Worm (Caenorhabditis elegans) whole organism, L1 larva: ENCODE results near the gene T24A6.16.
A peak's percentile ranks its signal among the peaks of the same experiment; 100 is the strongest.
"Not testable (repeated sequence)": the region's sequence is repeated elsewhere in the genome, so short reads cannot be mapped to it uniquely, and the experiment has no call there.

Experiments
- C16A3.4 ChIP-seq: fragments of 150-350 bp; optimal IDR thresholded peaks from 2 replicates; lab custom pipeline; 2014; ENCODE audit warnings: missing biosample characterization, missing genetic modification characterization
- aly-2 ChIP-seq: fragments of 150-350 bp; optimal IDR thresholded peaks from 2 replicates; lab custom pipeline; 2014; ENCODE audit warnings: missing biosample characterization, missing genetic modification characterization
- ama-1 ChIP-seq: fragments of 150-350 bp; optimal IDR thresholded peaks from 2 replicates; lab custom pipeline; 2014
- blmp-1 ChIP-seq: fragments of 150-350 bp; optimal IDR thresholded peaks from 2 replicates; lab custom pipeline; 2014; ENCODE audit warnings: missing biosample characterization, missing genetic modification characterization
- ceh-63 ChIP-seq: fragments of 200-800 bp; sonication (Bioruptor generic); optimal IDR thresholded peaks from 2 replicates; lab custom pipeline; 2018; ENCODE audit warnings: mild to moderate bottlenecking, missing genetic modification characterization, missing compliant biosample characterization
- ceh-90 ChIP-seq: sonication (generic microtip); optimal IDR thresholded peaks from 2 replicates; lab custom pipeline; 2016; ENCODE audit warnings: missing genetic modification characterization, missing compliant biosample characterization
- ces-1 ChIP-seq: fragments of 150-350 bp; optimal IDR thresholded peaks from 2 replicates; lab custom pipeline; 2014; ENCODE audit warnings: missing biosample characterization, missing genetic modification reagents, missing genetic modification characterization
- dpl-1 ChIP-seq, 3 experiments: fragments of 150-350 bp in 2 of 3; sonication (generic microtip) in 1 of 3; optimal IDR thresholded peaks; 2 replicates each; lab custom pipeline; 2014 to 2017; ENCODE audit warnings: missing biosample characterization in 3 of 3, missing genetic modification characterization in 3 of 3, missing genetic modification reagents in 3 of 3
- elt-3 ChIP-seq, 6 experiments: fragments of 150-350 bp in 1 of 6; sonication (generic microtip); optimal IDR thresholded peaks; 2 replicates each; lab custom pipeline; 2017 to 2018; ENCODE audit warnings: missing biosample characterization in 6 of 6, missing genetic modification characterization in 6 of 6, inconsistent platforms in 1 of 6
- fkh-4 ChIP-seq: sonication (generic microtip); optimal IDR thresholded peaks from 2 replicates; lab custom pipeline; 2016; ENCODE audit warnings: missing compliant biosample characterization, missing genetic modification characterization, borderline replicate concordance
- fos-1 ChIP-seq: fragments of 150-350 bp; optimal IDR thresholded peaks from 2 replicates; lab custom pipeline; 2014; ENCODE audit warnings: missing biosample characterization, missing genetic modification characterization
- grh-1 ChIP-seq: fragments of 200-800 bp; sonication (Bioruptor generic); IDR thresholded peaks from 2 replicates; pipeline ENCODE4 v1.3.6; 2022; ENCODE audit warnings: missing genetic modification reagents, missing genetic modification characterization, missing compliant biosample characterization
- hlh-4 ChIP-seq: sonication (generic microtip); optimal IDR thresholded peaks from 2 replicates; lab custom pipeline; 2016; ENCODE audit warnings: mild to moderate bottlenecking, missing genetic modification characterization, missing compliant biosample characterization
- lin-13 ChIP-seq: fragments of 150-350 bp; optimal IDR thresholded peaks from 2 replicates; lab custom pipeline; 2014; ENCODE audit warnings: missing biosample characterization, missing genetic modification reagents, missing genetic modification characterization
- lin-14 ChIP-seq: fragments of 200-800 bp; sonication (Bioruptor generic); optimal IDR thresholded peaks from 2 replicates; lab custom pipeline; 2018; ENCODE audit warnings: mild to moderate bottlenecking, missing genetic modification characterization, moderate library complexity, missing compliant biosample characterization
- lin-35 ChIP-seq, 2 experiments: fragments of 150-350 bp; optimal IDR thresholded peaks; 2 replicates each; lab custom pipeline; 2014; ENCODE audit warnings: missing biosample characterization in 2 of 2, missing genetic modification characterization in 2 of 2, missing genetic modification reagents in 2 of 2
- lsy-2 ChIP-seq, 2 experiments: fragments of 150-350 bp; optimal IDR thresholded peaks; 2 replicates each; lab custom pipeline; 2014; ENCODE audit warnings: missing biosample characterization in 2 of 2, missing genetic modification characterization in 2 of 2
- mdl-1 ChIP-seq, 2 experiments: fragments of 150-350 bp; optimal IDR thresholded peaks; 2 replicates each; lab custom pipeline; 2014 to 2017; ENCODE audit warnings: missing biosample characterization in 2 of 2, missing genetic modification characterization in 2 of 2, inconsistent platforms in 1 of 2
- nhr-11 ChIP-seq: fragments of 150-350 bp; optimal IDR thresholded peaks from 2 replicates; lab custom pipeline; 2014; ENCODE audit warnings: missing biosample characterization, missing genetic modification characterization
- nhr-12 ChIP-seq: sonication (generic microtip); optimal IDR thresholded peaks from 2 replicates; lab custom pipeline; 2017; ENCODE audit warnings: missing biosample characterization, missing genetic modification characterization
- nhr-19 ChIP-seq: fragments of 200-800 bp; sonication (Bioruptor generic); conservative IDR thresholded peaks from 2 replicates; pipeline ENCODE4 v1.3.6; 2022; ENCODE audit warnings: missing genetic modification characterization, missing compliant biosample characterization
- nhr-20 ChIP-seq: sonication (generic microtip); optimal IDR thresholded peaks from 2 replicates; lab custom pipeline; 2016; ENCODE audit warnings: mild to moderate bottlenecking, missing genetic modification characterization, missing compliant biosample characterization
- nhr-28 ChIP-seq: fragments of 150-350 bp; optimal IDR thresholded peaks from 2 replicates; lab custom pipeline; 2014; ENCODE audit warnings: missing biosample characterization, missing genetic modification characterization
- nhr-47 ChIP-seq: sonication (generic microtip); optimal IDR thresholded peaks from 2 replicates; lab custom pipeline; 2016; ENCODE audit warnings: mild to moderate bottlenecking, missing genetic modification characterization, moderate library complexity, missing compliant biosample characterization
- nhr-76 ChIP-seq: sonication (generic microtip); optimal IDR thresholded peaks from 2 replicates; lab custom pipeline; 2017; ENCODE audit warnings: missing biosample characterization, missing genetic modification characterization
- nhr-77 ChIP-seq: fragments of 150-350 bp; optimal IDR thresholded peaks from 2 replicates; lab custom pipeline; 2014; ENCODE audit warnings: missing biosample characterization, missing genetic modification characterization
- nhr-85 ChIP-seq: sonication (generic microtip); peaks from one replicate; lab custom pipeline; 2016; ENCODE audit warnings: missing genetic modification characterization, inconsistent platforms, missing compliant biosample characterization
- nhr-90 ChIP-seq: sonication (generic microtip); optimal IDR thresholded peaks from 2 replicates; lab custom pipeline; 2016; ENCODE audit warnings: mild to moderate bottlenecking, missing genetic modification characterization, missing compliant biosample characterization; ENCODE audit not compliant: poor library complexity
- pax-3 ChIP-seq: fragments of 200-800 bp; sonication (Bioruptor generic); optimal IDR thresholded peaks from 2 replicates; lab custom pipeline; 2018; ENCODE audit warnings: mild to moderate bottlenecking, missing genetic modification characterization, moderate library complexity, missing compliant biosample characterization
- sox-4 ChIP-seq: sonication (generic microtip); optimal IDR thresholded peaks from 2 replicates; lab custom pipeline; 2016; ENCODE audit warnings: missing genetic modification characterization, missing compliant biosample characterization
- sup-37 ChIP-seq: fragments of 200-800 bp; sonication (Bioruptor generic); optimal IDR thresholded peaks from 2 replicates; lab custom pipeline; 2018; ENCODE audit warnings: mild to moderate bottlenecking, missing genetic modification characterization, missing compliant biosample characterization
- tbx-2 ChIP-seq: sonication (generic microtip); optimal IDR thresholded peaks from 2 replicates; lab custom pipeline; 2016; ENCODE audit warnings: missing genetic modification characterization, missing compliant biosample characterization
- unc-130 ChIP-seq: fragments of 150-350 bp; optimal IDR thresholded peaks from 2 replicates; lab custom pipeline; 2017; ENCODE audit warnings: missing biosample characterization, missing genetic modification characterization, inconsistent platforms
- unc-30 ChIP-seq: sonication (generic microtip); optimal IDR thresholded peaks from 2 replicates; lab custom pipeline; 2017; ENCODE audit warnings: missing biosample characterization, missing genetic modification characterization
- unc-86 ChIP-seq: sonication (generic microtip); optimal IDR thresholded peaks from 2 replicates; lab custom pipeline; 2016; ENCODE audit warnings: missing genetic modification characterization, missing compliant biosample characterization

Gene T24A6.16

ce11 chrV:3562824-3563223 is at the start of gene T24A6.16:
Gene T24A6.16, minus strand, starts transcription at chrV:3562924.
- not testable (repeated sequence) for TF ChIP-seq hlh-4; aly-2; nhr-47 (tag; lab: Kevin White, UChicago)

DNA sequence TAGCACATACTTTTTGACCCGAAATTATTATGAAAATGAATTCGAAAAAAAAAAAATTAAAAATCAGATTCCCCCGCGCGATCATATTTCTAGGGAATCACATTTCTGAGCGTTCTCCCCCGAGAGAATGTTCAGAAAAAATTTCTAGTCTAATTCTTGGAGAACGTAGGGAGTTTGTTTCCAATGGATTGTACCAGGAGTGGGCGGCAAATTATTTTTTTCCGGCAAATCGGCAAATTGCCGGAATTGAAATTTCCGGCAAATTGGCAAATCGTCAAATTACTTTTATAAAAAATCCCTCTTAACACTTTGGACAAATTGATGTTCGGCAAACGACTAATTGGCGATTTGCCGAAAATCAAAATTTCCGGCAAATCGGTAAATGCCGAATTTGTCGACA is 48.9 kb upstream of the T24A6.16 start, which contains the start of gene T22F3.10:
TSS of gene T22F3.10 (minus strand) at position 101 of the 400 bp plus-strand sequence.
- no peak for TF ChIP-seq fkh-4 (tag; lab: Kevin White, UChicago)
- no peak for TF ChIP-seq nhr-76 (tag; lab: Kevin White, UChicago)
- TF ChIP-seq pax-3, result no peak
- TF ChIP-seq ceh-63 (GFP tag; lab: Kevin White, UChicago), result no peak
- no peak for TF ChIP-seq ama-1 (lab: Kevin White, UChicago)
- no peak for TF ChIP-seq unc-30 (tag; lab: Kevin White, UChicago)
- no peak for TF ChIP-seq mdl-1 (tag; optimal IDR thresholded peaks at IDR 0.05; lab: Kevin White, UChicago)
- no peak for TF ChIP-seq nhr-47 (tag; lab: Kevin White, UChicago)
- TF ChIP-seq unc-130 (tag; lab: Kevin White, UChicago), result no peak
- no peak for TF ChIP-seq sup-37 (GFP tag; lab: Kevin White, UChicago)
- no peak for TF ChIP-seq nhr-12
- TF ChIP-seq nhr-11, result no peak
- TF ChIP-seq nhr-28, result no peak
- no peak for TF ChIP-seq grh-1
- no peak for TF ChIP-seq nhr-77 (tag; lab: Kevin White, UChicago)
- TF ChIP-seq ceh-90, result no peak
- no peak for TF ChIP-seq C16A3.4

- TF ChIP-seq mdl-1 (tag; optimal IDR thresholded peaks at IDR 0.05; lab: Kevin White, UChicago) (peak in 1 of 2 experiments; percentile 76), lsy-2 (tag; optimal IDR thresholded peaks at IDR 0.05; lab: Kevin White, UChicago) (peak in 1 of 2 experiments; percentile 49), lin-14 (GFP tag; lab: Kevin White, UChicago) (peak; percentile 56), ceh-63 (GFP tag; lab: Kevin White, UChicago) (no peak), dpl-1 (GFP tag; optimal IDR thresholded peaks at IDR 0.05; lab: Kevin White, UChicago) (peak in 1 of 3 experiments; percentile 15), unc-86 (tag; lab: Kevin White, UChicago) (no peak), tbx-2 (tag; lab: Kevin White, UChicago) (peak; percentile 2), fkh-4 (tag; lab: Kevin White, UChicago) (no peak), nhr-20 (tag; lab: Kevin White, UChicago) (peak; percentile 77), C16A3.4 (peak; percentile 40), elt-3 (tag; optimal IDR thresholded peaks at IDR 0.05; lab: Kevin White, UChicago) (peak in 5 of 6 experiments; percentile 36 to 99 (median 89)), unc-130 (tag; lab: Kevin White, UChicago) (peak; percentile 87), nhr-85 (peak; percentile 61), blmp-1 (tag; lab: Kevin White, UChicago) (peak; percentile 84)
- TF ChIP-seq, all 84 proteins: peak for 11
Measured at ce11 chrV:3610709-3611108, 48.0 kb upstream of the T24A6.16 start.

ce11 chrV:3606391-3606790 is 43.7 kb upstream of the T24A6.16 start:
- TF ChIP-seq nhr-90, result peak; percentile 2
- TF ChIP-seq nhr-19, result peak; percentile 40
- peak; percentile 39 for TF ChIP-seq unc-130 (tag; lab: Kevin White, UChicago)
- no peak for TF ChIP-seq dpl-1 (GFP tag; optimal IDR thresholded peaks at IDR 0.05; lab: Kevin White, UChicago)
- TF ChIP-seq sox-4 (tag; lab: Kevin White, UChicago), result no peak
- peak; percentile 21 for TF ChIP-seq nhr-85
- peak in 3 of 6 experiments; percentile 49 to 94 (median 67) for TF ChIP-seq elt-3 (tag; optimal IDR thresholded peaks at IDR 0.05; lab: Kevin White, UChicago)
- peak; percentile 67 for TF ChIP-seq nhr-20 (tag; lab: Kevin White, UChicago)
- TF ChIP-seq pax-3, result no peak
- peak in 1 of 2 experiments; percentile 25 for TF ChIP-seq lin-35 (GFP tag; optimal IDR thresholded peaks at IDR 0.05; lab: Kevin White, UChicago)
- TF ChIP-seq lsy-2 (tag; optimal IDR thresholded peaks at IDR 0.05; lab: Kevin White, UChicago), result peak in 1 of 2 experiments; percentile 11
- TF ChIP-seq mdl-1 (tag; optimal IDR thresholded peaks at IDR 0.05; lab: Kevin White, UChicago), result peak in 1 of 2 experiments; percentile 52
- no peak for TF ChIP-seq lin-13 (GFP tag; lab: Kevin White, UChicago)
- peak; percentile 68 for TF ChIP-seq blmp-1 (tag; lab: Kevin White, UChicago)
- no peak for TF ChIP-seq fos-1 (tag; lab: Kevin White, UChicago)
- no peak for TF ChIP-seq ces-1 (GFP tag; lab: Kevin White, UChicago)
